Fruit fly (Drosophila melanogaster) whole organism, embryonic: ENCODE measurements around the gene Agpat3.

Experiments used
- CG10147 ChIP-seq: fragments of 200-800 bp; sonication (Bioruptor generic); optimal IDR thresholded peaks from 2 replicates; lab custom pipeline; 2019; ENCODE audit warnings: missing biosample characterization, mild to moderate bottlenecking, missing genetic modification characterization, moderate library complexity
- CG12236 ChIP-seq: fragments of 200-800 bp; sonication (Bioruptor generic); optimal IDR thresholded peaks from 2 replicates; lab custom pipeline; 2016; ENCODE audit warnings: missing biosample characterization, missing genetic modification characterization
- CG13287 ChIP-seq: fragments of 200-800 bp; sonication (Bioruptor generic); IDR thresholded peaks from 2 replicates; pipeline ENCODE4 v1.3.6; 2022; ENCODE audit warnings: missing biosample characterization, missing genetic modification characterization; ENCODE audit not compliant: partially characterized antibody
- CG14014 ChIP-seq: fragments of 200-800 bp; sonication (Bioruptor generic); IDR thresholded peaks from 2 replicates; pipeline ENCODE4 v1.3.6; 2022; ENCODE audit warnings: missing biosample characterization, missing genetic modification characterization
- CG15269 ChIP-seq: fragments of 200-800 bp; sonication (Bioruptor generic); optimal IDR thresholded peaks from 2 replicates; lab custom pipeline; 2018; ENCODE audit warnings: missing biosample characterization, mild to moderate bottlenecking, missing genetic modification characterization, moderate library complexity
- CG1647 ChIP-seq: fragments of 200-800 bp; sonication (Bioruptor generic); optimal IDR thresholded peaks from 3 replicates; lab custom pipeline; 2016; ENCODE audit warnings: missing biosample characterization, missing genetic modification characterization
- CG17385 ChIP-seq: fragments of 200-800 bp; sonication (Bioruptor generic); optimal IDR thresholded peaks from 3 replicates; lab custom pipeline; 2018; ENCODE audit warnings: missing biosample characterization, mild to moderate bottlenecking, missing genetic modification characterization
- CG18011 ChIP-seq: fragments of 200-800 bp; sonication (Bioruptor generic); optimal IDR thresholded peaks from 2 replicates; lab custom pipeline; 2017; ENCODE audit warnings: missing biosample characterization, missing genetic modification characterization, mild to moderate bottlenecking, moderate library complexity, missing genotype
- CG18599 ChIP-seq: fragments of 200-800 bp; sonication (Bioruptor generic); optimal IDR thresholded peaks from 3 replicates; lab custom pipeline; 2017; ENCODE audit warnings: missing biosample characterization, missing genetic modification characterization, mild to moderate bottlenecking, moderate library complexity, missing genetic modification reagents
- CG2116 ChIP-seq: fragments of 200-800 bp; sonication (Bioruptor generic); optimal IDR thresholded peaks from 3 replicates; lab custom pipeline; 2018; ENCODE audit warnings: missing biosample characterization, mild to moderate bottlenecking, missing genetic modification characterization
- CG2199 ChIP-seq: fragments of 200-800 bp; sonication (Bioruptor generic); IDR thresholded peaks from 3 replicates; pipeline ENCODE4 v1.3.6; 2022; ENCODE audit warnings: missing biosample characterization, missing genetic modification characterization
- CG2202 ChIP-seq: fragments of 200-800 bp; sonication (Bioruptor generic); optimal IDR thresholded peaks from 2 replicates; lab custom pipeline; 2018; ENCODE audit warnings: missing biosample characterization, mild to moderate bottlenecking, missing genetic modification characterization
- CG31441 ChIP-seq: fragments of 200-800 bp; sonication (Bioruptor generic); IDR thresholded peaks from 2 replicates; pipeline ENCODE4 v1.3.6; 2022; ENCODE audit warnings: missing biosample characterization, missing genetic modification characterization
- CG3838 ChIP-seq: fragments of 200-800 bp; sonication (Bioruptor generic); optimal IDR thresholded peaks from 3 replicates; lab custom pipeline; 2016; ENCODE audit warnings: missing biosample characterization, missing genetic modification characterization
- CG7357 ChIP-seq: fragments of 200-800 bp; sonication (Bioruptor generic); IDR thresholded peaks from 3 replicates; pipeline ENCODE4 v1.3.6; 2022; ENCODE audit warnings: missing biosample characterization, missing genetic modification characterization
- CG8765 ChIP-seq: fragments of 200-800 bp; sonication (Bioruptor generic); IDR thresholded peaks from 2 replicates; pipeline ENCODE4 v1.3.6; 2022; ENCODE audit warnings: missing biosample characterization, missing genetic modification characterization
- CG9876 ChIP-seq: fragments of 200-800 bp; sonication (Bioruptor generic); optimal IDR thresholded peaks from 2 replicates; lab custom pipeline; 2016; ENCODE audit warnings: missing biosample characterization, missing genetic modification characterization
- Hmr ChIP-seq: fragments of 200-800 bp; sonication (Bioruptor generic); optimal IDR thresholded peaks from 3 replicates; lab custom pipeline; 2017; ENCODE audit warnings: mild to moderate bottlenecking, missing biosample characterization, missing genetic modification reagents, missing genetic modification characterization
- Kr ChIP-seq: fragments of 200-800 bp; sonication (Bioruptor generic); optimal IDR thresholded peaks from 2 replicates; lab custom pipeline; 2017; ENCODE audit warnings: missing biosample characterization, mild to moderate bottlenecking, missing genetic modification characterization
- Lhr ChIP-seq: fragments of 200-800 bp; sonication (Bioruptor generic); optimal IDR thresholded peaks from 3 replicates; lab custom pipeline; 2017; ENCODE audit warnings: mild to moderate bottlenecking, missing biosample characterization, missing genetic modification reagents, missing genetic modification characterization
- MESR4 ChIP-seq: fragments of 200-800 bp; sonication (Bioruptor generic); optimal IDR thresholded peaks from 2 replicates; lab custom pipeline; 2018; ENCODE audit warnings: missing biosample characterization, mild to moderate bottlenecking, missing genetic modification characterization, moderate library complexity
- Med ChIP-seq: fragments of 200-800 bp; sonication (Bioruptor generic); peaks from one replicate; lab custom pipeline; 2016; ENCODE audit warnings: missing biosample characterization, missing genetic modification characterization, mild to moderate bottlenecking, inconsistent platforms, moderate library complexity
- Myb ChIP-seq: fragments of 200-800 bp; sonication (Bioruptor generic); optimal IDR thresholded peaks from 2 replicates; lab custom pipeline; 2016; ENCODE audit warnings: missing biosample characterization, missing genetic modification characterization
- Scr ChIP-seq: fragments of 200-800 bp; sonication (Bioruptor generic); IDR thresholded peaks from 2 replicates; pipeline ENCODE4 v1.3.6; 2022; ENCODE audit warnings: missing biosample characterization, missing genetic modification characterization; ENCODE audit not compliant: partially characterized antibody
- Taf1 ChIP-seq: fragments of 200-800 bp; sonication (Bioruptor generic); IDR thresholded peaks from 2 replicates; pipeline ENCODE4 v1.3.6; 2022; ENCODE audit warnings: missing biosample characterization, missing genetic modification characterization
- abd-A ChIP-seq: fragments of 200-800 bp; sonication (Bioruptor generic); optimal IDR thresholded peaks from 3 replicates; lab custom pipeline; 2019; ENCODE audit warnings: missing biosample characterization, mild to moderate bottlenecking, missing genetic modification characterization, moderate library complexity
- ash1 ChIP-seq: fragments of 200-800 bp; sonication (Bioruptor generic); optimal IDR thresholded peaks from 2 replicates; lab custom pipeline; 2018; ENCODE audit warnings: missing biosample characterization, mild to moderate bottlenecking, missing genetic modification characterization
- bbx ChIP-seq: fragments of 200-800 bp; sonication (Bioruptor generic); IDR thresholded peaks from 2 replicates; pipeline ENCODE4 v1.3.6; 2022; ENCODE audit warnings: missing biosample characterization, missing genetic modification characterization; ENCODE audit not compliant: partially characterized antibody
- bsh ChIP-seq, 2 experiments: fragments of 200-800 bp; sonication (Bioruptor generic); optimal IDR thresholded peaks; 2 replicates each; lab custom pipeline; 2017 to 2018; ENCODE audit warnings: mild to moderate bottlenecking in 2 of 2, missing biosample characterization in 2 of 2, missing genetic modification characterization in 2 of 2, moderate library complexity in 1 of 2
- cad ChIP-seq: fragments of >200 bp; optimal IDR thresholded peaks from 2 replicates; lab custom pipeline; 2017; ENCODE audit warnings: missing biosample characterization, missing genetic modification characterization
- cas ChIP-seq: fragments of 200-800 bp; sonication (Bioruptor generic); IDR thresholded peaks from 2 replicates; pipeline ENCODE4 v1.3.6; 2022; ENCODE audit warnings: missing biosample characterization, missing genetic modification characterization
- chif ChIP-seq, 2 experiments: fragments of 200-800 bp; sonication (Bioruptor generic); optimal IDR thresholded peaks; 3 replicates each; lab custom pipeline; 2016; ENCODE audit warnings: missing biosample characterization in 2 of 2, missing genetic modification characterization in 2 of 2
- dm ChIP-seq: fragments of 200-800 bp; sonication (Bioruptor generic); optimal IDR thresholded peaks from 3 replicates; lab custom pipeline; 2016; ENCODE audit warnings: missing biosample characterization, missing genetic modification characterization
- en ChIP-seq: fragments of 200-800 bp; sonication (Bioruptor generic); optimal IDR thresholded peaks from 2 replicates; lab custom pipeline; 2016; ENCODE audit warnings: missing biosample characterization, missing genetic modification characterization
- gsb-n ChIP-seq: fragments of 200-800 bp; sonication (Bioruptor generic); optimal IDR thresholded peaks from 3 replicates; lab custom pipeline; 2018; ENCODE audit warnings: missing biosample characterization, mild to moderate bottlenecking, missing genetic modification characterization
- inv ChIP-seq: fragments of 200-800 bp; sonication (Bioruptor generic); IDR thresholded peaks from 2 replicates; pipeline ENCODE4 v1.3.6; 2022; ENCODE audit warnings: missing biosample characterization, missing genetic modification characterization; ENCODE audit not compliant: partially characterized antibody
- mam ChIP-seq: fragments of 200-800 bp; sonication (Bioruptor generic); optimal IDR thresholded peaks from 3 replicates; lab custom pipeline; 2016; ENCODE audit warnings: missing biosample characterization, missing genetic modification characterization
- nmo ChIP-seq: fragments of 200-800 bp; sonication (Bioruptor generic); optimal IDR thresholded peaks from 2 replicates; lab custom pipeline; 2018; ENCODE audit warnings: missing biosample characterization, mild to moderate bottlenecking, missing genetic modification characterization, moderate library complexity
- org-1 ChIP-seq: fragments of 200-800 bp; sonication (Bioruptor generic); optimal IDR thresholded peaks from 2 replicates; lab custom pipeline; 2017; ENCODE audit warnings: missing biosample characterization, missing genetic modification characterization
- p53 ChIP-seq: fragments of 200-800 bp; sonication (Bioruptor generic); optimal IDR thresholded peaks from 2 replicates; lab custom pipeline; 2016; ENCODE audit warnings: missing biosample characterization, missing genetic modification characterization
- pnt ChIP-seq: fragments of 200-800 bp; sonication (Bioruptor generic); optimal IDR thresholded peaks from 3 replicates; lab custom pipeline; 2016; ENCODE audit warnings: missing biosample characterization, missing genetic modification characterization
- slp2 ChIP-seq: fragments of 200-800 bp; sonication (Bioruptor generic); optimal IDR thresholded peaks from 2 replicates; lab custom pipeline; 2016; ENCODE audit warnings: missing biosample characterization, missing genetic modification characterization
- tin ChIP-seq: fragments of 200-800 bp; sonication (Bioruptor generic); optimal IDR thresholded peaks from 3 replicates; lab custom pipeline; 2016; ENCODE audit warnings: missing biosample characterization, missing genetic modification characterization

Agpat3 gene

DNA sequence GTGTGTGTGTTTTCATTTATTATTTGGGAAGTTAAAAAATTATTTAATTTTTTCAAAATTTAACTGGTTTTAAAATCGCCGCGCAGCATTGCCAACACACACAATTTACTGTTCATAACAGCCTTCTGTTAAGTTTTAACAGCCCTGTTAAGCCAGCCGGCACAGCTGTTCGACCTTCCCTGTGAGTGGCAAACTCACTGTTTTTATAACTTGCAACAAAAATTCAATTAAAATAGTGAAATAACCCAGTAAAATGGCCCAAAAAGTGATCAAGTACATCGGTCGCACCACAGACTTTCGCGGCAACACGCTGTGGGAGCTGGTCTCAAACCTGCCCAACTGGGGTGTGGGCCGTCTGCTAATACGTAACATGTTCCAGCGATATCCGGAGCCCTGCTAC, 37.8 kb downstream of the Agpat3 start, which contains the start of gene mRpS34 (continued):
- TF ChIP-seq ash1 (GFP tag; lab: Kevin White, UChicago) = no peak
- TF ChIP-seq CG8765 (GFP tag; lab: Robert Waterston, UW) = no peak
- TF ChIP-seq Myb (GFP tag; lab: Kevin White, UChicago) = peak; percentile 89
- TF ChIP-seq cas (GFP tag; lab: Robert Waterston, UW) = no peak
- no peak for TF ChIP-seq CG2199 (GFP tag; lab: Robert Waterston, UW)
- TF ChIP-seq Hmr (GFP tag; lab: Kevin White, UChicago) = no peak
- TF ChIP-seq dm (GFP tag; lab: Kevin White, UChicago) = no peak
- TF ChIP-seq CG2202 (tag; lab: Kevin White, UChicago) = no peak
- TF ChIP-seq CG18599 = no peak
- TF ChIP-seq cad (GFP tag; lab: Kevin White, UChicago) = no peak
- no peak for TF ChIP-seq CG1647
- no peak for TF ChIP-seq p53 (GFP tag; lab: Kevin White, UChicago)
- TF ChIP-seq CG10147 (GFP tag; lab: Kevin White, UChicago) = no peak
- no peak for TF ChIP-seq CG7357 (GFP tag; lab: Robert Waterston, UW)
- TF ChIP-seq inv (GFP tag; lab: Robert Waterston, UW) = no peak
- TF ChIP-seq tin = no peak
- no peak for TF ChIP-seq CG12236
- TF ChIP-seq Taf1 (GFP tag; lab: Robert Waterston, UW) = no peak
- no peak for TF ChIP-seq pnt (GFP tag; lab: Kevin White, UChicago)
- TF ChIP-seq chif (GFP tag; optimal IDR thresholded peaks at IDR 0.05; lab: Kevin White, UChicago) = no peak
- TF ChIP-seq gsb-n (tag; lab: Kevin White, UChicago) = no peak
- TF ChIP-seq Scr (GFP tag; lab: Robert Waterston, UW) = no peak
- no peak for TF ChIP-seq en (GFP tag; lab: Kevin White, UChicago)
- TF ChIP-seq Med (GFP tag; lab: Kevin White, UChicago) = peak; percentile 39
- no peak for TF ChIP-seq CG2116 (GFP tag; lab: Kevin White, UChicago)
- no peak for TF ChIP-seq CG15269 (tag; lab: Kevin White, UChicago)
- no peak for TF ChIP-seq bsh (GFP tag; optimal IDR thresholded peaks at IDR 0.05; lab: Kevin White, UChicago)
- TF ChIP-seq slp2 (GFP tag; lab: Kevin White, UChicago) = no peak
- no peak for TF ChIP-seq abd-A
- no peak for TF ChIP-seq CG14014 (GFP tag; lab: Robert Waterston, UW)
- TF ChIP-seq Kr (GFP tag; lab: Kevin White, UChicago) = no peak
- no peak for TF ChIP-seq CG3838 (GFP tag; lab: Kevin White, UChicago)
- peak; percentile 19; the same call in 1 of the 2 replicates for TF ChIP-seq bbx (GFP tag; lab: Robert Waterston, UW)
- TF ChIP-seq CG9876 = no peak
- TF ChIP-seq mam = no peak
- no peak for TF ChIP-seq Lhr (GFP tag; lab: Kevin White, UChicago)
- TF ChIP-seq CG31441 = no peak
- peak; percentile 36 for TF ChIP-seq CG13287 (GFP tag; lab: Robert Waterston, UW)
- TF ChIP-seq CG18011 (GFP tag; lab: Kevin White, UChicago) = no peak
- TF ChIP-seq nmo (GFP tag; lab: Kevin White, UChicago) = no peak
- no peak for TF ChIP-seq org-1
- TF ChIP-seq MESR4 (GFP tag; lab: Kevin White, UChicago) = peak; percentile 81
- no peak for TF ChIP-seq CG17385
- TF ChIP-seq, all 482 proteins: peak for 19
